Worm (Caenorhabditis elegans) whole organism, L4 larva: ENCODE results near the gene F54B11.8.
A peak's percentile ranks its signal among the peaks of the same experiment; 100 is the strongest.

Experiments used
- F37D6.2 ChIP-seq: sonication (generic microtip); optimal IDR thresholded peaks from 2 replicates; lab custom pipeline; 2016; ENCODE audit warnings: mild to moderate bottlenecking, missing genetic modification characterization, missing compliant biosample characterization
- Y48G9A.11 ChIP-seq: fragments of 200-800 bp; sonication (Bioruptor generic); IDR thresholded peaks from 2 replicates; pipeline ENCODE4 v1.3.6; 2022; ENCODE audit warnings: missing genetic modification reagents, missing genetic modification characterization, missing compliant biosample characterization
- aha-1 ChIP-seq: fragments of 150-350 bp; peaks from one replicate; lab custom pipeline; 2014; ENCODE audit warnings: missing biosample characterization, missing genetic modification characterization
- arid-1 ChIP-seq: fragments of 200-800 bp; sonication (Bioruptor generic); conservative IDR thresholded peaks from 2 replicates; pipeline ENCODE4 v1.3.6; 2022; ENCODE audit warnings: missing genetic modification reagents, missing genetic modification characterization, missing compliant biosample characterization
- attf-4 ChIP-seq: sonication (generic microtip); optimal IDR thresholded peaks from 3 replicates; lab custom pipeline; 2017; ENCODE audit warnings: missing biosample characterization, missing genetic modification characterization
- ceh-20 ChIP-seq: fragments of 200-800 bp; sonication (Bioruptor generic); IDR thresholded peaks from 2 replicates; pipeline ENCODE4 v1.3.6; 2022; ENCODE audit warnings: missing genetic modification reagents, missing genetic modification characterization, missing compliant biosample characterization
- ces-1 ChIP-seq: fragments of 150-350 bp; sonication (generic microtip); optimal IDR thresholded peaks from 4 replicates; lab custom pipeline; 2014; ENCODE audit warnings: missing biosample characterization, missing genetic modification reagents, missing genetic modification characterization
- ctbp-1 ChIP-seq: fragments of 200-800 bp; sonication (Bioruptor generic); IDR thresholded peaks from 2 replicates; pipeline ENCODE4 v1.3.6; 2022; ENCODE audit warnings: missing genetic modification reagents, missing genetic modification characterization, missing compliant biosample characterization
- daf-12 ChIP-seq: fragments of 150-350 bp; optimal IDR thresholded peaks from 2 replicates; lab custom pipeline; 2014; ENCODE audit warnings: missing biosample characterization, missing genetic modification reagents, missing genetic modification characterization
- dmd-6 ChIP-seq: fragments of 200-800 bp; sonication (Bioruptor generic); IDR thresholded peaks from 2 replicates; pipeline ENCODE4 v1.3.6; 2022; ENCODE audit warnings: missing genetic modification reagents, missing genetic modification characterization, missing compliant biosample characterization
- dve-1 ChIP-seq: sonication (generic microtip); optimal IDR thresholded peaks from 2 replicates; lab custom pipeline; 2017; ENCODE audit warnings: antibody characterized with exemption, mild to moderate bottlenecking, missing genetic modification characterization, missing compliant biosample characterization; ENCODE audit not compliant: insufficient read depth
- hlh-11 ChIP-seq: fragments of 200-800 bp; sonication (Bioruptor generic); optimal IDR thresholded peaks from 2 replicates; lab custom pipeline; 2018; ENCODE audit warnings: mild to moderate bottlenecking, missing genetic modification characterization, missing compliant biosample characterization
- hlh-30 ChIP-seq: sonication (generic microtip); optimal IDR thresholded peaks from 2 replicates; lab custom pipeline; 2017; ENCODE audit warnings: antibody characterized with exemption, mild to moderate bottlenecking, missing genetic modification characterization, missing compliant biosample characterization; ENCODE audit not compliant: insufficient read depth
- jun-1 ChIP-seq: fragments of 150-350 bp; optimal IDR thresholded peaks from 2 replicates; lab custom pipeline; 2014; ENCODE audit warnings: missing biosample characterization, missing genetic modification reagents, missing genetic modification characterization
- lin-1 ChIP-seq: fragments of 200-800 bp; sonication (Bioruptor generic); IDR thresholded peaks from 2 replicates; pipeline ENCODE4 v1.3.6; 2022; ENCODE audit warnings: missing genetic modification reagents, missing genetic modification characterization, missing compliant biosample characterization
- lin-15B ChIP-seq: fragments of 150-350 bp; sonication (generic microtip); optimal IDR thresholded peaks from 3 replicates; lab custom pipeline; 2014; ENCODE audit warnings: missing biosample characterization, missing genetic modification characterization
- lin-39 ChIP-seq: fragments of 150-350 bp; optimal IDR thresholded peaks from 2 replicates; lab custom pipeline; 2014; ENCODE audit warnings: missing biosample characterization, missing genetic modification reagents, missing genetic modification characterization
- lsy-2 ChIP-seq, 2 experiments: fragments of 150-350 bp in 1 of 2; sonication (generic microtip) in 1 of 2; optimal IDR thresholded peaks; 2 replicates each; lab custom pipeline; 2014 to 2017; ENCODE audit warnings: missing biosample characterization in 2 of 2, missing genetic modification characterization in 2 of 2
- mxl-3 ChIP-seq: fragments of 200-800 bp; sonication (Bioruptor generic); optimal IDR thresholded peaks from 2 replicates; lab custom pipeline; 2018; ENCODE audit warnings: mild to moderate bottlenecking, missing genetic modification characterization, missing compliant biosample characterization
- nhr-11 ChIP-seq: fragments of 150-350 bp; optimal IDR thresholded peaks from 2 replicates; lab custom pipeline; 2014; ENCODE audit warnings: missing biosample characterization, missing genetic modification characterization
- nhr-28 ChIP-seq: fragments of 150-350 bp; optimal IDR thresholded peaks from 2 replicates; lab custom pipeline; 2014; ENCODE audit warnings: missing biosample characterization, missing genetic modification characterization
- nhr-77 ChIP-seq: fragments of 150-350 bp; optimal IDR thresholded peaks from 2 replicates; lab custom pipeline; 2014; ENCODE audit warnings: missing biosample characterization, missing genetic modification characterization
- pqm-1 ChIP-seq: sonication (generic microtip); optimal IDR thresholded peaks from 2 replicates; lab custom pipeline; 2017; ENCODE audit warnings: missing biosample characterization, missing genetic modification characterization
- rbr-2 ChIP-seq: sonication (generic microtip); optimal IDR thresholded peaks from 2 replicates; lab custom pipeline; 2016; ENCODE audit warnings: missing genotype, missing genetic modification characterization, missing compliant biosample characterization
- spr-1 ChIP-seq: sonication (generic microtip); optimal IDR thresholded peaks from 2 replicates; lab custom pipeline; 2016; ENCODE audit warnings: mild to moderate bottlenecking, missing genetic modification characterization, missing compliant biosample characterization
- spr-3 ChIP-seq: fragments of 200-800 bp; sonication (Bioruptor generic); optimal IDR thresholded peaks from 2 replicates; lab custom pipeline; 2018; ENCODE audit warnings: mild to moderate bottlenecking, missing genetic modification characterization, missing compliant biosample characterization
- tag-97 ChIP-seq: fragments of 200-800 bp; sonication (Bioruptor generic); IDR thresholded peaks from 2 replicates; pipeline ENCODE4 v1.3.6; 2022; ENCODE audit warnings: missing genetic modification characterization, missing compliant biosample characterization
- unc-62 ChIP-seq, 3 experiments: fragments of 150-350 bp in 1 of 3; sonication (generic microtip); optimal IDR thresholded peaks in 2 of 3; peaks in 1 of 3; 1 replicate in 1 of 3; 2 replicates in 2 of 3; lab custom pipeline; 2014 to 2017; ENCODE audit warnings: missing biosample characterization in 3 of 3, missing genetic modification characterization in 3 of 3, missing genetic modification reagents in 3 of 3, missing genotype in 1 of 3
- vab-7 ChIP-seq: fragments of 200-800 bp; sonication (Bioruptor generic); IDR thresholded peaks from 2 replicates; pipeline ENCODE4 v1.3.6; 2022; ENCODE audit warnings: missing genetic modification reagents, missing genetic modification characterization, missing compliant biosample characterization
- zfp-2 ChIP-seq: sonication (generic microtip); optimal IDR thresholded peaks from 2 replicates; lab custom pipeline; 2016; ENCODE audit warnings: mild to moderate bottlenecking, missing genetic modification characterization, missing compliant biosample characterization

F54B11.8 gene

ce11 chrX:13603826-13604225 lies at the start of gene F54B11.8:
TSS of gene F54B11.8 (minus strand) at chrX:13603926.
- TF ChIP-seq mxl-3 (GFP tag; lab: Kevin White, UChicago) (peak; percentile 8), lsy-2 (tag; optimal IDR thresholded peaks at IDR 0.05; lab: Kevin White, UChicago) (no peak), ceh-20 (GFP tag; lab: Robert Waterston, UW) (no peak), hlh-30 (peak; percentile 73)

DNA sequence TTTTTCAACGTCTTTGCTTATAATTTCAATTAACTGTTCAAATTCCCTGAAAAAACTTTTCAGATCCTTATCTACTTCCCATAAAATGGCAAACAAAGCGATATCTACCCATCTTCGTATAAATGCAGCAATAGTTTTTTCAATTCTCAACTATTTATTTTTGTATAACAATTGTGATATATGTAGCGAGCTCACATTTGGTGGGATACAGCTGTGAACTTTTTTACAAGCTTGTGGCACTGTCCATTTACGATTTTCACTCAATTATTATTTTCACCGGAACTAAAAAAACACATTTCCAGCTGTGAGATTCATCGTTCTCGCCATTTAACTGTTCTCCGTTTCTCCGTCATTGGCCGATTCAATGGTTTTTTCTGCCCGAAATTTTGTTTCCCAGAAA lies 47.1 kb upstream of the F54B11.8 start, which contains the start of gene C40C9.4:
TSS of gene C40C9.4 (plus strand) at position 301 of the 400 bp plus-strand sequence.
- no peak for TF ChIP-seq zfp-2 (tag; lab: Kevin White, UChicago)
- no peak for TF ChIP-seq nhr-77
- no peak for TF ChIP-seq ctbp-1
- no peak for TF ChIP-seq pqm-1 (tag; lab: Kevin White, UChicago)
- TF ChIP-seq ces-1 (GFP tag; lab: Kevin White, UChicago), result no peak
- no peak for TF ChIP-seq nhr-28 (tag; lab: Kevin White, UChicago)
- TF ChIP-seq ceh-20 (GFP tag; lab: Robert Waterston, UW), result no peak
- no peak for TF ChIP-seq attf-4
- no peak for TF ChIP-seq hlh-11 (tag; lab: Kevin White, UChicago)
- TF ChIP-seq lin-15B (tag; lab: Kevin White, UChicago), result no peak
- no peak for TF ChIP-seq spr-1 (tag; lab: Kevin White, UChicago)
- TF ChIP-seq dmd-6, result no peak

DNA sequence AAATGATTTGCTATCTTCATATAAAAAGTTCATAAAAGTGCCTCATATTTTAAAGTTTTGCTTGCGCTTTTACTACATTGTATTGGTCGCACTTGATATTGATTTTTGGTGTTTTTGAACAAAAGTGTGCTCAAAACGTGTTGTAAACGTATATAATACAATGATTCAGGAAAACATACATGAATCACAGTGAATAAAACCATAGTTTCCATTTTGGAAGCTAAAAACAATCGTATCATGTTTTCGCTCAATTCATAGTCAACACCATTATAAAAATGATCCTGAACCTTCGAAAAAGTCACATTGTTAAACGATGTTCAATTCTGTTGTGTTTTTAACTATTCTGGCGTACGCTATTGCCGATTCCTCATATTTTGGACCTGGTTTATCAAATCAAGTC lies 43.6 kb upstream of the F54B11.8 start, which contains the start of gene C40C9.3:
TSS of gene C40C9.3 (plus strand) at position 301 of the 400 bp plus-strand sequence.
- no peak for TF ChIP-seq dve-1 (tag; lab: Kevin White, UChicago)
- no peak for TF ChIP-seq lin-39 (tag; lab: Kevin White, UChicago)
- no peak for TF ChIP-seq F37D6.2 (tag; lab: Kevin White, UChicago)
- no peak for TF ChIP-seq vab-7 (GFP tag; lab: Robert Waterston, UW)
- no peak for TF ChIP-seq arid-1 (GFP tag; lab: Robert Waterston, UW)
- TF ChIP-seq nhr-77, result no peak
- TF ChIP-seq spr-3 (GFP tag; lab: Kevin White, UChicago), result no peak
- no peak for TF ChIP-seq aha-1
- TF ChIP-seq lin-1 (GFP tag; lab: Robert Waterston, UW), result no peak
- TF ChIP-seq pqm-1 (tag; lab: Kevin White, UChicago), result no peak

ce11 chrX:13646798-13647197 lies 43.1 kb upstream of the F54B11.8 start, which contains the start of gene acr-9:
TSS of gene acr-9 (minus strand) at chrX:13646898.
- TF ChIP-seq unc-62 (GFP tag; optimal IDR thresholded peaks at IDR 0.05 in 1 of 2; lab: Kevin White, UChicago), result peak in 1 of 2 experiments; percentile 37
- no peak for TF ChIP-seq unc-62 (tag; optimal IDR thresholded peaks at IDR 0.05; lab: Kevin White, UChicago)
- no peak for TF ChIP-seq lin-1 (GFP tag; lab: Robert Waterston, UW)

- TF ChIP-seq daf-12 (tag; lab: Kevin White, UChicago) (no peak), Y48G9A.11 (GFP tag; lab: Robert Waterston, UW) (no peak), tag-97 (GFP tag; lab: Robert Waterston, UW) (no peak), ceh-20 (GFP tag; lab: Robert Waterston, UW) (no peak), attf-4 (no peak), nhr-11 (tag; lab: Kevin White, UChicago) (no peak), jun-1 (tag; lab: Kevin White, UChicago) (no peak), rbr-2 (tag; lab: Kevin White, UChicago) (no peak), mxl-3 (GFP tag; lab: Kevin White, UChicago) (no peak)
Observed at ce11 chrX:13644884-13645283, 41.2 kb upstream of the F54B11.8 start.

- TF ChIP-seq ces-1 (GFP tag; lab: Kevin White, UChicago) (peak; percentile 40), pqm-1 (tag; lab: Kevin White, UChicago) (no peak)
Observed at ce11 chrX:13639577-13639976, 35.9 kb upstream of the F54B11.8 start, which contains the start of gene twk-20. TSS of gene twk-20 (plus strand) at chrX:13639877.
